Worm (Caenorhabditis elegans) whole organism, L4/young adult: Measurements from ENCODE around the gene gst-35.

ENCODE experiments used
- W03F9.2 ChIP-seq: fragments of 150-350 bp; optimal IDR thresholded peaks from 2 replicates; lab custom pipeline; 2014; ENCODE audit warnings: missing biosample characterization, missing genetic modification characterization
- dao-5 ChIP-seq: sonication (generic microtip); optimal IDR thresholded peaks from 2 replicates; lab custom pipeline; 2016; ENCODE audit warnings: missing genotype, missing genetic modification characterization, moderate library complexity, missing compliant biosample characterization
- him-1 ChIP-seq: sonication (generic microtip); optimal IDR thresholded peaks from 2 replicates; lab custom pipeline; 2016; ENCODE audit warnings: missing genotype, missing genetic modification reagents, missing genetic modification characterization, missing compliant biosample characterization

Gene gst-35

ce11 chrII:15185289-15185688 lies at the start of gene gst-35:
Gene gst-35 (minus strand): TSS chrII:15185389.
- TF ChIP-seq him-1 (tag; lab: Kevin White, UChicago) (no peak), W03F9.2 (tag; lab: Kevin White, UChicago) (no peak), dao-5 (tag; lab: Kevin White, UChicago) (no peak)

- no peak for TF ChIP-seq W03F9.2 (tag; lab: Kevin White, UChicago)
- no peak for TF ChIP-seq dao-5 (tag; lab: Kevin White, UChicago)
- no peak for TF ChIP-seq him-1 (tag; lab: Kevin White, UChicago)
These were observed 48.0 kb upstream of the gst-35 start for ce11 chrII:15233219-15233618.

DNA sequence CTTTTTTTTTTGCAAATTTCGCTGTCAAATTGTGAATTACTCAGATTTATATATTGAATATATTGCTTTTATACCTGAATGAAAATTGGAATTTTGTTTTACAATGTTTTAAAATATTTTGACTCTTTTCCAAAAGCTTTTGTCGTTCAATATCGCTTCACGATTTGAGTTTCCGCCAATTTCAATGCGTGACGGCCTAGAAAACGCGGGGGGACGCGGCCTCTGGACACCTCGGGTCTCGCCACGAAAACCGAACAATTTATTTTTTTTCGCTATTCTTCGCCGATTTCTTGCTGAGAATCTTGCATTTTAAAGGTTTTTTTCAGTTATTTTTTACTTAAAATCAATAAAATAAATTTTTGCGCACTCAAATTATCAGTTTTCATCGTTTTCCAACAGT lies 47.5 kb upstream of the gst-35 start, which contains the start of gene Y46E12BL.2:
TSS of gene Y46E12BL.2 (plus strand) at position 243 of the 400 bp plus-strand sequence.
- TF ChIP-seq W03F9.2 (tag; lab: Kevin White, UChicago) (peak; percentile 75), dao-5 (tag; lab: Kevin White, UChicago) (no peak), him-1 (tag; lab: Kevin White, UChicago) (peak; percentile 5)

- TF ChIP-seq him-1 (tag; lab: Kevin White, UChicago) (no peak), dao-5 (tag; lab: Kevin White, UChicago) (no peak)
These were observed 44.7 kb upstream of the gst-35 start, which contains the start of gene spsb-2 for ce11 chrII:15229785-15230393. Gene spsb-2 (plus strand): TSS chrII:15230343.

- TF ChIP-seq him-1 (tag; lab: Kevin White, UChicago) (no peak), W03F9.2 (tag; lab: Kevin White, UChicago) (no peak), dao-5 (tag; lab: Kevin White, UChicago) (no peak)
These were observed 42.8 kb upstream of the gst-35 start for ce11 chrII:15228005-15228404.

DNA sequence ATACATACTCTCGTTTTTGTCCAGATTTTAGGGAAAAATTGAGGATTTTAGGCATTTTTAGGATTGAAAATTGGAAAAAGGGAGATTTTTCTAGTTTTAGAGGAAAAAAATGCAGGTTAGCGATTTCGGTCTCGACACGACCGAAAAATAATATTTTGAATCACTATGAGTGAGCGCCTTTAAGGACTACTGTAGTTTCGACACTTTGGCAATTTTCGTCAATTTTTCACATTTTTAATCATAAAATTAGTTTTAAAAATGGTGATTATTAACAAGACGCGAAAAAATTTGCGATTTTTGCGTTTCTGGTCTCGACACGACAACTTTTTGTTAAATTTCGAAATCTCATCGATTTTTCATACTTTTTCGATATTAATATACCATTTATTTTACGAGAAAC lies 41.6 kb upstream of the gst-35 start:
- no peak for TF ChIP-seq him-1 (tag; lab: Kevin White, UChicago)
- no peak for TF ChIP-seq W03F9.2 (tag; lab: Kevin White, UChicago)
- no peak for TF ChIP-seq dao-5 (tag; lab: Kevin White, UChicago)

ce11 chrII:15226186-15226585 lies 41.0 kb upstream of the gst-35 start:
- TF ChIP-seq him-1 (tag; lab: Kevin White, UChicago) (no peak), W03F9.2 (tag; lab: Kevin White, UChicago) (no peak), dao-5 (tag; lab: Kevin White, UChicago) (no peak)

DNA sequence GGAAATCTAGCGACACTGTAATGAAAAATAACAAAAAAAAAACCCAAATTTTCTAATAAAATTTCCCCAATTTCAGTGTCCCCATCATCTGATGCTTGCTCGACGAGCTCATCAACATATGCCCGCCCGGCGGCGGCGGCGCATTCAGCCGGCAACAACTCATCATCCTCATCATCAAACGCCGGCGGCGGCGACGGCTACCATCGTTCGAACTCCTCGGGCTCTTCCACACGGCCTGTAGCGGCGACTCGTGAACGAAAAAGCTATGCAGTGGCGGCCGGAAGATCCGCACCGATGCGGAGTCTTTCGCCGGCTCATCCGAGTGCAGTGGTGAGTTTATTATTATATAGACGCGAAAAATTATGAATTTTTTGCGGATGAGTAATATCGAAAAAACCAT lies 34.9 kb upstream of the gst-35 start:
- TF ChIP-seq him-1 (tag; lab: Kevin White, UChicago) (no peak), dao-5 (tag; lab: Kevin White, UChicago) (no peak), W03F9.2 (tag; lab: Kevin White, UChicago) (no peak)

ce11 chrII:15219033-15219432 lies 33.8 kb upstream of the gst-35 start:
- TF ChIP-seq him-1 (tag; lab: Kevin White, UChicago), result no peak
- no peak for TF ChIP-seq W03F9.2 (tag; lab: Kevin White, UChicago)
- TF ChIP-seq dao-5 (tag; lab: Kevin White, UChicago), result no peak

DNA sequence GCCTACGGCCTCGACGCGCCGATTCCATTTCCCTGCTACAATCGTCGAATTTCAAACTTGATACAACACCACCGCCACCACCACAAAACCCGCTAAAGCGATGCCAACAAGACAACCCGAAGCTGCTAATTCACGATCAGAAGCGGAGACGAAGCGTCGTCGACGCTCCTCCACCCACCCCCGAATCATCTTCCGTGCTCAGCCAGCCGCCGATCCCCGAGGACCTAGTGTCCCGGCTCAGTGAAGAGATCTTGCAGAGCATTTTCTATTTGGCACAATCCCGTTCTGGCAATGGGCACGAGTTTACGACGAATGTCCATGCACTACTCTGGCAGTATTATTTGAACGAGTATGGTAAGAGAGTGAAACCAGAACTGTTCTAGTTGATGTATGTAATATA lies 33.4 kb upstream of the gst-35 start:
- TF ChIP-seq W03F9.2 (tag; lab: Kevin White, UChicago) (no peak), dao-5 (tag; lab: Kevin White, UChicago) (no peak), him-1 (tag; lab: Kevin White, UChicago) (no peak)

DNA sequence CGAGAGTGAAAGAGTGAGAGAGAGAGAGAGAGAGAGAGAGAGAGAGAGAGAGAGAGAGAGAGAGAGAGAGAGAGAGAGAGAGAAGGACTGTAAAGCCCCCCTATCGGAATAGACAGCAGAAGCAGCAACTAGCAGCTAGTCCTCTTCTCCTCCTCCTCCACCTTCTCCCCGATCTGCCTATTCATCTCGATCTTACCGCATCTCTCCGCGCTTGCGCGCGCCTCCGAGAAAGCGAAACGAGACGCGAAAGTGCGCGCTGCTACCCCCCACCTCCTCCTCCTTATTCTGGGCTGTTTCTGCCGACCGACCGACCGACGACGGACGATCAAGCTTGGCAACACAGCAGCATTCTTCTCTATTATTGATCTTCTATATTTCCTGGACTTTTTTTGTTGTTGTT lies 32.8 kb upstream of the gst-35 start:
- TF ChIP-seq him-1 (tag; lab: Kevin White, UChicago) (no peak), W03F9.2 (tag; lab: Kevin White, UChicago) (no peak), dao-5 (tag; lab: Kevin White, UChicago) (no peak)

DNA sequence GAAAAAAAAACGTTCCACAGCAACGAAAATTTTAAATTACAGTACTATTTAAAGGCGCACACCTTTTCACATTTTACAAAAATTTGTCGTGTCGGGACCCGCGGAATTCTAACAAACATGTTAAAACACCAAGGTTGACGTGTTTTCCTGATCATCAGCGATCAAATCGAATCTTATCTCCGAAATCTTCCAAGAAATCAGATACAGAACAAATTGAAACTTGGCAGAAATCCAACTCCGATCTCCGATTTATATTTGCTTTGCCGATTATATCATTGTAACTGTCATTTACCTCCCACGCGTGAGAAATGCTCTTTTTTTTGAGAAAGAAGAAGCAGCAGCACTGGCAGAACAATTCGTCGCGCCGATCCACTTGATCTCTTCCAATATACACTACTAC lies 28.5 kb upstream of the gst-35 start:
- no peak for TF ChIP-seq dao-5 (tag; lab: Kevin White, UChicago)
- TF ChIP-seq him-1 (tag; lab: Kevin White, UChicago), result no peak
- no peak for TF ChIP-seq W03F9.2 (tag; lab: Kevin White, UChicago)

- no peak for TF ChIP-seq W03F9.2 (tag; lab: Kevin White, UChicago)
- TF ChIP-seq dao-5 (tag; lab: Kevin White, UChicago), result no peak
- no peak for TF ChIP-seq him-1 (tag; lab: Kevin White, UChicago)
These were observed 27.2 kb upstream of the gst-35 start for ce11 chrII:15212260-15212914.

DNA sequence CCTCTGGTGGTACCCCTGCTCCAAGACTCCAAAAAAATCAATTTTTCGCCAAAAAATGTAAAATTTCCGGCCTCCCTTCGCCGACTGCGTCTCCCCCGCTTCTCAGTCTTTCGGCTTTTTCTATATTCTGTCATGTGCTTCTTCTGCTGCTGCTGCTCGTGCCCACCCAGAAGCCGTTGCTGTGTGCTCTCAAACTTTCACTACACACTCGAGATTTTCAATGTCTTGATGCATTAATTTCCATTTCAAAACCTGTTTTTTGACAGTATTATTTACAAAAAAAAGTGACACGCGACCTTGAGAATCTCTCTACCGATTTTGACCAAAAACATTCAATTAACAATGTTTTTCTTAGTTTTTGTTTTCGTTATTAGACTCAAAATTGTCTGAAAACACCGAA lies 24.1 kb upstream of the gst-35 start:
- no peak for TF ChIP-seq him-1 (tag; lab: Kevin White, UChicago)
- no peak for TF ChIP-seq W03F9.2 (tag; lab: Kevin White, UChicago)
- TF ChIP-seq dao-5 (tag; lab: Kevin White, UChicago), result no peak
